Worm (Caenorhabditis elegans): Measurements from ENCODE around the gene rfs-1.

Gene rfs-1

ce11 chrIII:8242809-8243208 is 16.5 kb downstream of the rfs-1 start, which contains the start of gene C02F5.12 (continued):
- TF ChIP-seq fkh-8 (tag; optimal IDR thresholded peaks at IDR 0.05): no peak
- TF ChIP-seq C04F5.9 (tag; optimal IDR thresholded peaks at IDR 0.05): no peak
- TF ChIP-seq blmp-1 (tag; optimal IDR thresholded peaks at IDR 0.05): peak; percentile 64
- no peak for TF ChIP-seq fkh-4 (tag; optimal IDR thresholded peaks at IDR 0.05; ENCODE audit: borderline replicate concordance)
- TF ChIP-seq fkh-10 (GFP tag; optimal IDR thresholded peaks at IDR 0.05): no peak
- no peak for TF ChIP-seq nhr-77 (tag; optimal IDR thresholded peaks at IDR 0.05)
- no peak for TF ChIP-seq fos-1 (tag; optimal IDR thresholded peaks at IDR 0.05)
- TF ChIP-seq ets-5 (GFP tag; IDR thresholded peaks at IDR 0.05): no peak
- TF ChIP-seq dpl-1 (GFP tag; optimal IDR thresholded peaks at IDR 0.05): no peak
- TF ChIP-seq ztf-4 (tag; optimal IDR thresholded peaks at IDR 0.05): no peak
- no peak for TF ChIP-seq snpc-4 (tag; optimal IDR thresholded peaks at IDR 0.05)
- TF ChIP-seq mab-9 (GFP tag; IDR thresholded peaks at IDR 0.05): no peak
- TF ChIP-seq lsy-2 (tag; optimal IDR thresholded peaks at IDR 0.05): peak; percentile 11 to 32
- no peak for TF ChIP-seq nhr-76 (tag; optimal IDR thresholded peaks at IDR 0.05)

ce11 chrIII:8244052-8244451 is 17.8 kb downstream of the rfs-1 start, which contains the start of the genes pbs-6 and cids-1:
Gene pbs-6, minus strand, starts transcription at chrIII:8244092.
Gene cids-1, plus strand, starts transcription at chrIII:8244445.
- no peak for TF ChIP-seq fkh-8 (tag; optimal IDR thresholded peaks at IDR 0.05)
- TF ChIP-seq lin-39 (tag; optimal IDR thresholded peaks at IDR 0.05): no peak
- no peak for TF ChIP-seq hlh-17 (GFP tag; optimal IDR thresholded peaks at IDR 0.05; ENCODE audit: borderline replicate concordance)
- TF ChIP-seq skn-1 (tag; optimal IDR thresholded peaks at IDR 0.05): peak; percentile 59
- no peak for TF ChIP-seq tbx-2 (tag; optimal IDR thresholded peaks at IDR 0.05)
- TF ChIP-seq snu-23 (GFP tag; optimal IDR thresholded peaks at IDR 0.05): peak; percentile 23
- peak in 2 of 3 experiments; percentile 37 to 40 for TF ChIP-seq dpl-1 (GFP tag; optimal IDR thresholded peaks at IDR 0.05)
- TF ChIP-seq nhr-12 (tag; optimal IDR thresholded peaks at IDR 0.05): no peak
- TF ChIP-seq C16A3.4 (tag; optimal IDR thresholded peaks at IDR 0.05): no peak
- no peak for TF ChIP-seq ces-1 (GFP tag; optimal IDR thresholded peaks at IDR 0.05)
- TF ChIP-seq efl-1 (optimal IDR thresholded peaks at IDR 0.05): peak; percentile 42 to 56
- peak; percentile 44 to 72 for TF ChIP-seq efl-1 (GFP tag; optimal IDR thresholded peaks at IDR 0.05 in 1 of 2)
- no peak for TF ChIP-seq nhr-76 (tag; optimal IDR thresholded peaks at IDR 0.05)
- TF ChIP-seq nhr-47 (tag; optimal IDR thresholded peaks at IDR 0.05): peak; percentile 0
- TF ChIP-seq lin-35 (GFP tag; optimal IDR thresholded peaks at IDR 0.05): peak; percentile 25 to 50
- TF ChIP-seq nhr-85 (tag): no peak
- TF ChIP-seq nhr-28 (tag; optimal IDR thresholded peaks at IDR 0.05): no peak
- no peak for TF ChIP-seq rnt-1 (tag; optimal IDR thresholded peaks at IDR 0.05)
- TF ChIP-seq nhr-71 (tag; optimal IDR thresholded peaks at IDR 0.05): peak; percentile 24
- TF ChIP-seq unc-130 (tag; optimal IDR thresholded peaks at IDR 0.05): peak; percentile 29
- peak; percentile 85 for TF ChIP-seq F16B12.6 (tag; optimal IDR thresholded peaks at IDR 0.05)
- TF ChIP-seq lsy-2 (tag; optimal IDR thresholded peaks at IDR 0.05): peak; percentile 22 to 64
- TF ChIP-seq pax-3 (tag; optimal IDR thresholded peaks at IDR 0.05): no peak
- TF ChIP-seq irx-1 (tag; optimal IDR thresholded peaks at IDR 0.05): no peak
- no peak for TF ChIP-seq dsc-1 (tag; optimal IDR thresholded peaks at IDR 0.05)

- TF ChIP-seq lsy-2 (tag; optimal IDR thresholded peaks at IDR 0.05) (no peak), egl-13 (tag; optimal IDR thresholded peaks at IDR 0.05) (no peak), lin-35 (GFP tag; optimal IDR thresholded peaks at IDR 0.05) (no peak), nhr-47 (tag; optimal IDR thresholded peaks at IDR 0.05) (no peak), skn-1 (tag; optimal IDR thresholded peaks at IDR 0.05) (no peak), mdl-1 (tag; optimal IDR thresholded peaks at IDR 0.05) (no peak), unc-62 (GFP tag; optimal IDR thresholded peaks at IDR 0.05) (no peak), ets-5 (GFP tag; IDR thresholded peaks at IDR 0.05) (no peak), zag-1 (tag; optimal IDR thresholded peaks at IDR 0.05) (no peak)
These were observed 19.3 kb downstream of the rfs-1 start, which contains the start of gene C02F5.3 for ce11 chrIII:8245591-8245990. Gene C02F5.3, plus strand, starts transcription at chrIII:8245891.

- TF ChIP-seq unc-98 (GFP tag; IDR thresholded peaks at IDR 0.05) (no peak), grh-1 (GFP tag; IDR thresholded peaks at IDR 0.05) (no peak), ceh-63 (GFP tag; optimal IDR thresholded peaks at IDR 0.05) (no peak), xbp-1 (tag; optimal IDR thresholded peaks at IDR 0.05) (no peak), fkh-10 (GFP tag; optimal IDR thresholded peaks at IDR 0.05) (no peak), hpl-2 (GFP tag; optimal IDR thresholded peaks at IDR 0.05) (no peak), egl-27 (tag; optimal IDR thresholded peaks at IDR 0.05) (no peak), aly-2 (tag; optimal IDR thresholded peaks at IDR 0.05) (no peak), elt-2 (tag; optimal IDR thresholded peaks at IDR 0.05) (no peak), ceh-90 (tag; optimal IDR thresholded peaks at IDR 0.05) (no peak)
These were observed 20.8 kb downstream of the rfs-1 start, which contains the start of gene C02F5.13 for ce11 chrIII:8247051-8247450. Gene C02F5.13, plus strand, starts transcription at chrIII:8247351.

Data from whole organism, L1 larva.